Fruit fly (Drosophila melanogaster): ENCODE data around the gene Sos.

Sos gene

dm6 chr2L:13793405-13793804 is 20.2 kb upstream of the Sos start, which contains the start of gene Sec71 (continued):
- no peak for TF ChIP-seq slou (GFP tag; optimal IDR thresholded peaks at IDR 0.05)
- no peak for TF ChIP-seq CG12236 (GFP tag; optimal IDR thresholded peaks at IDR 0.05)
- TF ChIP-seq CG31441 (GFP tag; IDR thresholded peaks at IDR 0.05), result no peak
- no peak for TF ChIP-seq Oaz (GFP tag; IDR thresholded peaks at IDR 0.05)
- no peak for TF ChIP-seq C15 (GFP tag; IDR thresholded peaks at IDR 0.05)
- no peak for TF ChIP-seq hth (optimal IDR thresholded peaks at IDR 0.05)
- no peak for TF ChIP-seq fd64A (GFP tag; optimal IDR thresholded peaks at IDR 0.05)
- TF ChIP-seq CG11696 (GFP tag; IDR thresholded peaks at IDR 0.05), result no peak
- no peak for TF ChIP-seq fu2 (GFP tag; optimal IDR thresholded peaks at IDR 0.05)
- TF ChIP-seq Hand (GFP tag; optimal IDR thresholded peaks at IDR 0.05), result no peak
- TF ChIP-seq Nf-YA (GFP tag; IDR thresholded peaks at IDR 0.05), result no peak
- TF ChIP-seq GATAe (GFP tag; conservative IDR thresholded peaks at IDR 0.05), result no peak
- TF ChIP-seq pzg (GFP tag; optimal IDR thresholded peaks at IDR 0.05), result peak; percentile 78
- TF ChIP-seq CG7556 (GFP tag; optimal IDR thresholded peaks at IDR 0.05), result no peak
- no peak for TF ChIP-seq CG6791 (GFP tag; IDR thresholded peaks at IDR 0.05; ENCODE audit: partially characterized antibody)
- TF ChIP-seq ase (GFP tag; IDR thresholded peaks at IDR 0.05), result no peak
- no peak for TF ChIP-seq sna (GFP tag; IDR thresholded peaks at IDR 0.05; ENCODE audit: partially characterized antibody)
- TF ChIP-seq CG17829 (tag; optimal IDR thresholded peaks at IDR 0.05), result no peak
- TF ChIP-seq Sin3A (optimal IDR thresholded peaks at IDR 0.05), result peak; percentile 34
- TF ChIP-seq Nf-YB (GFP tag; optimal IDR thresholded peaks at IDR 0.05), result no peak
- no peak for TF ChIP-seq sens (GFP tag)
- no peak for TF ChIP-seq CG17359 (tag; optimal IDR thresholded peaks at IDR 0.05)
- no peak for TF ChIP-seq inv (GFP tag; IDR thresholded peaks at IDR 0.05; ENCODE audit: partially characterized antibody)
- TF ChIP-seq CG5180 (GFP tag; optimal IDR thresholded peaks at IDR 0.05), result no peak
- TF ChIP-seq CG10209 (GFP tag; optimal IDR thresholded peaks at IDR 0.05), result no peak
- no peak for TF ChIP-seq tin (GFP tag; optimal IDR thresholded peaks at IDR 0.05)
- no peak for TF ChIP-seq chn (GFP tag; optimal IDR thresholded peaks at IDR 0.05)
- TF ChIP-seq HHEX (GFP tag; optimal IDR thresholded peaks at IDR 0.05), result no peak
- no peak for TF ChIP-seq CG10654 (GFP tag; optimal IDR thresholded peaks at IDR 0.05)
- no peak for TF ChIP-seq Dref (GFP tag; IDR thresholded peaks at IDR 0.05)
- no peak for TF ChIP-seq gro (GFP tag; optimal IDR thresholded peaks at IDR 0.05)
- TF ChIP-seq dmrt11E (tag; optimal IDR thresholded peaks at IDR 0.05), result no peak
- no peak for TF ChIP-seq ems (GFP tag; optimal IDR thresholded peaks at IDR 0.05)
- TF ChIP-seq trem (tag; optimal IDR thresholded peaks at IDR 0.05), result peak; percentile 68
- no peak for TF ChIP-seq Dip3 (GFP tag; optimal IDR thresholded peaks at IDR 0.05)
- no peak for TF ChIP-seq CG8388 (GFP tag; optimal IDR thresholded peaks at IDR 0.05)
- no peak for TF ChIP-seq CG6254 (GFP tag; optimal IDR thresholded peaks at IDR 0.05)
- TF ChIP-seq fd96Cb (tag; optimal IDR thresholded peaks at IDR 0.05), result no peak
- TF ChIP-seq Sry-δ (GFP tag; optimal IDR thresholded peaks at IDR 0.05), result peak; percentile 22
- no peak for TF ChIP-seq esg (GFP tag; conservative IDR thresholded peaks at IDR 0.05)
- TF ChIP-seq CG16779 (GFP tag; IDR thresholded peaks at IDR 0.05), result no peak
- no peak for TF ChIP-seq CG8924 (tag; optimal IDR thresholded peaks at IDR 0.05)
- no peak for TF ChIP-seq prd (optimal IDR thresholded peaks at IDR 0.05)
- no peak for TF ChIP-seq prd (GFP tag; IDR thresholded peaks at IDR 0.05)
- TF ChIP-seq CHES-1-like (GFP tag; optimal IDR thresholded peaks at IDR 0.05), result peak; percentile 15
- no peak for TF ChIP-seq Asciz (GFP tag; optimal IDR thresholded peaks at IDR 0.05)
- TF ChIP-seq CG14014 (GFP tag; IDR thresholded peaks at IDR 0.05), result no peak
- TF ChIP-seq CG11504 (tag; optimal IDR thresholded peaks at IDR 0.05), result no peak
- TF ChIP-seq Neu2 (GFP tag; optimal IDR thresholded peaks at IDR 0.05; ENCODE audit: borderline replicate concordance), result no peak
- TF ChIP-seq Adf1 (GFP tag; IDR thresholded peaks at IDR 0.05), result no peak
- TF ChIP-seq mam (GFP tag; optimal IDR thresholded peaks at IDR 0.05), result no peak
- no peak for TF ChIP-seq ac (GFP tag; optimal IDR thresholded peaks at IDR 0.05)
- no peak; the same call in 1 of the 2 replicates for TF ChIP-seq Scr (GFP tag; IDR thresholded peaks at IDR 0.05; ENCODE audit: partially characterized antibody)
